Fruit fly (Drosophila melanogaster) whole organism, embryonic: ENCODE results near the gene CG6830.
A peak's percentile ranks its signal among the peaks of the same experiment; 100 is the strongest.

Experiments used
- Atf-2 ChIP-seq: fragments of 200-800 bp; sonication (Bioruptor generic); optimal IDR thresholded peaks from 2 replicates; lab custom pipeline; 2016; ENCODE audit warnings: missing biosample characterization, missing genetic modification characterization
- C15 ChIP-seq: fragments of 200-800 bp; sonication (Bioruptor generic); IDR thresholded peaks from 3 replicates; pipeline ENCODE4 v1.3.6; 2022; ENCODE audit warnings: missing biosample characterization, missing genetic modification characterization
- CG10209 ChIP-seq: fragments of 200-800 bp; sonication (Bioruptor generic); optimal IDR thresholded peaks from 3 replicates; lab custom pipeline; 2017; ENCODE audit warnings: missing biosample characterization, mild to moderate bottlenecking, missing genetic modification characterization, missing genetic modification reagents
- CG11093 ChIP-seq: fragments of 200-800 bp; sonication (Bioruptor generic); IDR thresholded peaks from 3 replicates; pipeline ENCODE4 v1.3.6; 2022; ENCODE audit warnings: missing biosample characterization, missing genetic modification characterization
- CG11456 ChIP-seq: fragments of 200-800 bp; sonication (Bioruptor generic); IDR thresholded peaks from 3 replicates; pipeline ENCODE4 v1.3.6; 2022; ENCODE audit warnings: missing biosample characterization, missing genetic modification characterization
- CG11560 ChIP-seq: fragments of 200-800 bp; sonication (Bioruptor generic); IDR thresholded peaks from 3 replicates; pipeline ENCODE4 v1.3.6; 2022; ENCODE audit warnings: missing biosample characterization, missing genetic modification characterization
- CG13424 ChIP-seq: fragments of 200-800 bp; sonication (Bioruptor generic); optimal IDR thresholded peaks from 2 replicates; lab custom pipeline; 2019; ENCODE audit warnings: missing biosample characterization, mild to moderate bottlenecking, missing genetic modification characterization, moderate library complexity
- CG15269 ChIP-seq: fragments of 200-800 bp; sonication (Bioruptor generic); optimal IDR thresholded peaks from 2 replicates; lab custom pipeline; 2018; ENCODE audit warnings: missing biosample characterization, mild to moderate bottlenecking, missing genetic modification characterization, moderate library complexity
- CG17359 ChIP-seq: fragments of 200-800 bp; sonication (Bioruptor generic); optimal IDR thresholded peaks from 3 replicates; lab custom pipeline; 2018; ENCODE audit warnings: missing biosample characterization, mild to moderate bottlenecking, missing genetic modification characterization, moderate library complexity
- CG17612 ChIP-seq: fragments of 200-800 bp; sonication (Bioruptor generic); IDR thresholded peaks from 2 replicates; pipeline ENCODE4 v1.3.6; 2022; ENCODE audit warnings: missing biosample characterization, missing genetic modification characterization
- CG17802 ChIP-seq: fragments of 200-800 bp; sonication (Bioruptor generic); optimal IDR thresholded peaks from 2 replicates; lab custom pipeline; 2018; ENCODE audit warnings: missing biosample characterization, mild to moderate bottlenecking, missing genetic modification characterization, moderate library complexity
- CG1792 ChIP-seq: fragments of 200-800 bp; sonication (Bioruptor generic); optimal IDR thresholded peaks from 2 replicates; lab custom pipeline; 2016; ENCODE audit warnings: missing biosample characterization, missing genetic modification characterization
- CG1832 ChIP-seq: fragments of 200-800 bp; sonication (Bioruptor generic); optimal IDR thresholded peaks from 2 replicates; lab custom pipeline; 2017; ENCODE audit warnings: missing biosample characterization, mild to moderate bottlenecking, missing genetic modification characterization, inconsistent platforms
- CG2712 ChIP-seq: fragments of 200-800 bp; optimal IDR thresholded peaks from 3 replicates; lab custom pipeline; 2019; ENCODE audit warnings: missing biosample characterization, mild to moderate bottlenecking, missing genetic modification characterization, moderate library complexity
- CG31441 ChIP-seq: fragments of 200-800 bp; sonication (Bioruptor generic); IDR thresholded peaks from 2 replicates; pipeline ENCODE4 v1.3.6; 2022; ENCODE audit warnings: missing biosample characterization, missing genetic modification characterization
- CG4282 ChIP-seq: fragments of 200-800 bp; sonication (Bioruptor generic); optimal IDR thresholded peaks from 2 replicates; lab custom pipeline; 2016; ENCODE audit warnings: missing biosample characterization, missing genetic modification characterization
- CG4617 ChIP-seq: fragments of 200-800 bp; sonication (Bioruptor generic); optimal IDR thresholded peaks from 3 replicates; lab custom pipeline; 2016; ENCODE audit warnings: missing biosample characterization, missing genetic modification characterization, borderline replicate concordance
- CG6765 ChIP-seq: fragments of 200-800 bp; sonication (Bioruptor generic); optimal IDR thresholded peaks from 3 replicates; lab custom pipeline; 2017; ENCODE audit warnings: missing biosample characterization, mild to moderate bottlenecking, missing genetic modification characterization
- CG7372 ChIP-seq: fragments of 200-800 bp; sonication (Bioruptor generic); IDR thresholded peaks from 2 replicates; pipeline ENCODE4 v1.3.6; 2022; ENCODE audit warnings: missing biosample characterization, missing genetic modification characterization
- CG7928 ChIP-seq: fragments of 200-800 bp; sonication (Bioruptor generic); optimal IDR thresholded peaks from 2 replicates; lab custom pipeline; 2017; ENCODE audit warnings: missing biosample characterization, mild to moderate bottlenecking, missing genetic modification characterization
- CG8359 ChIP-seq: fragments of 200-800 bp; sonication (Bioruptor generic); optimal IDR thresholded peaks from 2 replicates; lab custom pipeline; 2017; ENCODE audit warnings: missing biosample characterization, mild to moderate bottlenecking, missing genetic modification characterization, borderline replicate concordance
- Camta ChIP-seq: fragments of 200-800 bp; sonication (Bioruptor generic); optimal IDR thresholded peaks from 2 replicates; lab custom pipeline; 2016; ENCODE audit warnings: missing biosample characterization, missing genetic modification characterization
- Deaf1 ChIP-seq: fragments of 200-800 bp; optimal IDR thresholded peaks from 3 replicates; lab custom pipeline; 2019; ENCODE audit warnings: missing biosample characterization, mild to moderate bottlenecking, missing genetic modification characterization, moderate library complexity
- H2.0 ChIP-seq: fragments of 200-800 bp; sonication (Bioruptor generic); IDR thresholded peaks from 2 replicates; pipeline ENCODE4 v1.3.6; 2022; ENCODE audit warnings: missing biosample characterization, missing genetic modification characterization
- Hr78 ChIP-seq, 2 experiments: fragments of 200-800 bp in 1 of 2; fragments of >200 bp in 1 of 2; sonication (Bioruptor generic) in 1 of 2; optimal IDR thresholded peaks; 2 replicates each; lab custom pipeline; 2017 to 2019; ENCODE audit warnings: missing biosample characterization in 2 of 2, missing genetic modification characterization in 2 of 2, mild to moderate bottlenecking in 1 of 2, moderate library complexity in 1 of 2
- Lim3 ChIP-seq: fragments of 200-800 bp; sonication (Bioruptor generic); IDR thresholded peaks from 2 replicates; pipeline ENCODE4 v1.3.6; 2022; ENCODE audit warnings: missing biosample characterization, missing genetic modification characterization
- Mad ChIP-seq: fragments of 200-800 bp; sonication (Bioruptor generic); optimal IDR thresholded peaks from 2 replicates; lab custom pipeline; 2016; ENCODE audit warnings: missing biosample characterization, missing genetic modification characterization
- NFAT ChIP-seq: fragments of 200-800 bp; sonication (Bioruptor generic); IDR thresholded peaks from 2 replicates; pipeline ENCODE4 v1.3.6; 2022; ENCODE audit warnings: missing biosample characterization, missing genetic modification characterization
- NK7.1 ChIP-seq: fragments of 200-800 bp; sonication (Bioruptor generic); optimal IDR thresholded peaks from 3 replicates; lab custom pipeline; 2016; ENCODE audit warnings: missing biosample characterization, missing genetic modification characterization
- Optix ChIP-seq: fragments of 200-800 bp; sonication (Bioruptor generic); IDR thresholded peaks from 3 replicates; pipeline ENCODE4 v1.3.6; 2022; ENCODE audit warnings: missing biosample characterization, missing genetic modification characterization
- Side ChIP-seq: fragments of 200-800 bp; sonication (Bioruptor generic); optimal IDR thresholded peaks from 2 replicates; lab custom pipeline; 2016; ENCODE audit warnings: missing biosample characterization, missing genetic modification characterization
- Usf ChIP-seq: fragments of 200-800 bp; sonication (Bioruptor generic); optimal IDR thresholded peaks from 2 replicates; lab custom pipeline; 2017; ENCODE audit warnings: missing genotype, missing biosample characterization, missing genetic modification characterization
- YL-1 ChIP-seq: fragments of 200-800 bp; sonication (Bioruptor generic); optimal IDR thresholded peaks from 3 replicates; lab custom pipeline; 2017; ENCODE audit warnings: missing biosample characterization, mild to moderate bottlenecking, missing genetic modification characterization
- ap ChIP-seq: fragments of 200-800 bp; sonication (Bioruptor generic); IDR thresholded peaks from 2 replicates; pipeline ENCODE4 v1.3.6; 2022; ENCODE audit warnings: missing biosample characterization, missing genetic modification characterization
- caup ChIP-seq: fragments of 200-800 bp; sonication (Bioruptor generic); optimal IDR thresholded peaks from 3 replicates; lab custom pipeline; 2017; ENCODE audit warnings: missing biosample characterization, mild to moderate bottlenecking, missing genetic modification characterization, moderate library complexity; ENCODE audit not compliant: severe bottlenecking
- dmrt11E ChIP-seq: fragments of 200-800 bp; sonication (Bioruptor generic); optimal IDR thresholded peaks from 3 replicates; lab custom pipeline; 2018; ENCODE audit warnings: missing biosample characterization, mild to moderate bottlenecking, missing genetic modification characterization, moderate library complexity
- eyg ChIP-seq: fragments of 200-800 bp; sonication (Bioruptor generic); optimal IDR thresholded peaks from 3 replicates; lab custom pipeline; 2016; ENCODE audit warnings: missing biosample characterization, missing genetic modification characterization
- fd64A ChIP-seq: fragments of 200-800 bp; sonication (Bioruptor generic); optimal IDR thresholded peaks from 3 replicates; lab custom pipeline; 2018; ENCODE audit warnings: missing biosample characterization, mild to moderate bottlenecking, missing genetic modification characterization
- jumu ChIP-seq: fragments of 200-800 bp; sonication (Bioruptor generic); optimal IDR thresholded peaks from 3 replicates; lab custom pipeline; 2016; ENCODE audit warnings: missing biosample characterization, missing genetic modification characterization
- pros ChIP-seq: fragments of 200-800 bp; sonication (Bioruptor generic); optimal IDR thresholded peaks from 3 replicates; lab custom pipeline; 2019; ENCODE audit warnings: missing biosample characterization, mild to moderate bottlenecking, missing genetic modification characterization, moderate library complexity
- row ChIP-seq: fragments of 200-800 bp; sonication (Bioruptor generic); IDR thresholded peaks from 3 replicates; pipeline ENCODE4 v1.3.6; 2022; ENCODE audit warnings: missing biosample characterization, missing genetic modification characterization
- sim ChIP-seq: fragments of 200-800 bp; sonication (Bioruptor generic); IDR thresholded peaks from 2 replicates; pipeline ENCODE4 v1.3.6; 2022; ENCODE audit warnings: missing biosample characterization, missing genetic modification characterization
- sr ChIP-seq: fragments of 200-800 bp; sonication (Bioruptor generic); IDR thresholded peaks from 3 replicates; pipeline ENCODE4 v1.3.6; 2022; ENCODE audit warnings: missing biosample characterization, missing genetic modification characterization
- stc ChIP-seq: fragments of 200-800 bp; sonication (Bioruptor generic); IDR thresholded peaks from 2 replicates; pipeline ENCODE4 v1.3.6; 2022; ENCODE audit warnings: missing biosample characterization, missing genetic modification characterization
- tio ChIP-seq: fragments of 200-800 bp; sonication (Bioruptor generic); optimal IDR thresholded peaks from 2 replicates; lab custom pipeline; 2017; ENCODE audit warnings: missing biosample characterization, missing genetic modification characterization, inconsistent platforms
- twi ChIP-seq: fragments of 200-800 bp; optimal IDR thresholded peaks from 2 replicates; lab custom pipeline; 2019; ENCODE audit warnings: missing biosample characterization, mild to moderate bottlenecking, missing genetic modification characterization, moderate library complexity
- unc-4 ChIP-seq: fragments of 200-800 bp; sonication (Bioruptor generic); IDR thresholded peaks from 2 replicates; pipeline ENCODE4 v1.3.6; 2022; ENCODE audit warnings: missing biosample characterization, missing genetic modification characterization; ENCODE audit not compliant: partially characterized antibody
- usp ChIP-seq: fragments of >200 bp; optimal IDR thresholded peaks from 2 replicates; lab custom pipeline; 2017; ENCODE audit warnings: missing biosample characterization, missing genetic modification characterization

Gene CG6830

DNA sequence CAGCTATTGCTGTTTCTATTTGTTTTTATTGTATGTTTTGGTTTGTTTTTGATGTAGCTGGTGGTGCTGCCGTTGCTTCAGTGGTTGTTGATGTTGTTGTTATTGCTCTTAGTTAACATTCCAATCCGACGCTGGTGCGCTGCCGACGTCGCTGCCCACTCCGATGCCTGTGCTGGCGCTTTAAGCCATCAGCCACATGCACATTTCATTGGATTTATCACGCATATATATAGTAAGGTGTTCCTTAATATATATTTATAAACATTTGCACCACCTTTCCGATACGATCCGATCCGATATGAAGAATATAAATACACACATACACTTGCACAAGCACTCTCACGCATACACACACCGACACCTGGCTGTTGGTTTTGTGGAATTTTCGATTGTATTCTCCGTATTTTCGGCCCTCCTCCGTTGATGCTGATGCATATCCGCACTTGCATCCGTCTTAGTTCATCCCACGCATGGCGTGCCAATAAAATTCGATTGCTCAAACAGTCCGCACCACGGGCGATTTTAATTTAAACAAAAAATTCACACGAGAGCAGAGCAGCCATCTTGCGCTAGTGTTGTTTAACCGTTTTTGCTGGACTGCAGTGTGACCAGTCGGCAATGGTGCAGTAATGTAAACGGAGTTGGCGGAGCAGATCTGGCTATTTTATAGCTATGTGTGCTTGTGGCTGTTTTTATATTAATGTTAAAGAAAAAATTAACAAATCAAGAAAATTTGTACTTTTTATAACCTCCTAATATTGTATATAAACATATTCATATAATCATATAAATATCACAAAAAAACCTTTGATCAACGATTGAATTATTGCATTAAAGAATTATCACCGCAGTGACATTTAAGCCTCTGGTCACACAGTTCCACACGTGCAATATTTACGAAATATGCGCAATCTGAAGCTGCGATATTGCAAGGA is 33.8 kb downstream of the CG6830 start, which contains the start of the genes Csk and Elp1 (continued):
- no peak for TF ChIP-seq sim
- no peak for TF ChIP-seq stc (GFP tag; lab: Robert Waterston, UW)
- peak; percentile 80 for TF ChIP-seq sr (GFP tag; lab: Robert Waterston, UW)
- TF ChIP-seq CG31441 (GFP tag; lab: Robert Waterston, UW) = peak; percentile 66; the same call in 1 of the 2 replicates
- TF ChIP-seq CG7928 (GFP tag; lab: Kevin White, UChicago) = no peak
- TF ChIP-seq CG4282 (GFP tag; lab: Kevin White, UChicago) = no peak
- peak; percentile 10 for TF ChIP-seq fd64A
- TF ChIP-seq CG10209 (GFP tag; lab: Kevin White, UChicago) = peak; percentile 52
- TF ChIP-seq CG2712 (tag; lab: Kevin White, UChicago) = peak; percentile 68
- peak; percentile 44 for TF ChIP-seq CG15269 (tag; lab: Kevin White, UChicago)
- peak; percentile 91 for TF ChIP-seq row (GFP tag; lab: Robert Waterston, UW)
- TF ChIP-seq Lim3 (GFP tag; lab: Robert Waterston, UW) = no peak
- no peak for TF ChIP-seq NK7.1 (GFP tag; lab: Kevin White, UChicago)
- TF ChIP-seq eyg (GFP tag; lab: Kevin White, UChicago) = no peak
- TF ChIP-seq CG8359 (GFP tag; lab: Kevin White, UChicago) = no peak
- TF ChIP-seq caup = peak; percentile 17
- no peak for TF ChIP-seq jumu
- 0 out of 2 replicates have a peak, but pooled peaks have one; percentile 39 for TF ChIP-seq CG7372 (GFP tag; lab: Robert Waterston, UW)
- TF ChIP-seq pros (GFP tag; lab: Kevin White, UChicago) = no peak
- TF ChIP-seq Optix (GFP tag; lab: Robert Waterston, UW) = no peak
- TF ChIP-seq dmrt11E (tag; lab: Kevin White, UChicago) = peak; percentile 58
- TF ChIP-seq CG1792 (GFP tag; lab: Kevin White, UChicago) = peak; percentile 14
- peak; percentile 70 for TF ChIP-seq CG13424
- no peak for TF ChIP-seq CG11560
- TF ChIP-seq Camta (GFP tag; lab: Kevin White, UChicago) = no peak
- no peak for TF ChIP-seq CG6765 (GFP tag; lab: Kevin White, UChicago)
- TF ChIP-seq tio (GFP tag; lab: Kevin White, UChicago) = no peak
- TF ChIP-seq YL-1 (GFP tag; lab: Kevin White, UChicago) = peak; percentile 74
- no peak for TF ChIP-seq ap (GFP tag; lab: Robert Waterston, UW)
- TF ChIP-seq Usf (GFP tag; lab: Kevin White, UChicago) = no peak
- no peak for TF ChIP-seq CG11093 (GFP tag; lab: Robert Waterston, UW)
- TF ChIP-seq NFAT (GFP tag; lab: Robert Waterston, UW) = peak; percentile 56; the same call in 1 of the 2 replicates
- TF ChIP-seq CG1832 (GFP tag; lab: Kevin White, UChicago) = no peak
- TF ChIP-seq unc-4 (GFP tag; lab: Robert Waterston, UW) = 0 out of 2 replicates have a peak, but pooled peaks have one; percentile 13
- TF ChIP-seq twi (tag; lab: Kevin White, UChicago) = peak; percentile 73
- no peak for TF ChIP-seq CG17802 (tag; lab: Kevin White, UChicago)
- no peak for TF ChIP-seq Side (GFP tag; lab: Kevin White, UChicago)
- no peak for TF ChIP-seq CG17612
- 0 out of 2 replicates have a peak, but pooled peaks have one; percentile 17 for TF ChIP-seq H2.0 (GFP tag; lab: Robert Waterston, UW)
- peak; percentile 16 for TF ChIP-seq Deaf1 (tag; lab: Kevin White, UChicago)
- no peak for TF ChIP-seq C15 (GFP tag; lab: Robert Waterston, UW)
- TF ChIP-seq Hr78 (GFP tag; optimal IDR thresholded peaks at IDR 0.05; lab: Kevin White, UChicago) = no peak
- TF ChIP-seq CG11456 (GFP tag; lab: Robert Waterston, UW) = 0 out of 3 replicates have a peak, but pooled peaks have one; percentile 54
- peak; percentile 6 for TF ChIP-seq Atf-2 (GFP tag; lab: Kevin White, UChicago)
- TF ChIP-seq CG17359 (tag; lab: Kevin White, UChicago) = peak; percentile 45
- peak; percentile 41 for TF ChIP-seq Mad
- TF ChIP-seq CG4617 = peak; percentile 79
- TF ChIP-seq usp = no peak
